Fruit fly (Drosophila melanogaster): ENCODE data around the gene MED24.

DNA sequence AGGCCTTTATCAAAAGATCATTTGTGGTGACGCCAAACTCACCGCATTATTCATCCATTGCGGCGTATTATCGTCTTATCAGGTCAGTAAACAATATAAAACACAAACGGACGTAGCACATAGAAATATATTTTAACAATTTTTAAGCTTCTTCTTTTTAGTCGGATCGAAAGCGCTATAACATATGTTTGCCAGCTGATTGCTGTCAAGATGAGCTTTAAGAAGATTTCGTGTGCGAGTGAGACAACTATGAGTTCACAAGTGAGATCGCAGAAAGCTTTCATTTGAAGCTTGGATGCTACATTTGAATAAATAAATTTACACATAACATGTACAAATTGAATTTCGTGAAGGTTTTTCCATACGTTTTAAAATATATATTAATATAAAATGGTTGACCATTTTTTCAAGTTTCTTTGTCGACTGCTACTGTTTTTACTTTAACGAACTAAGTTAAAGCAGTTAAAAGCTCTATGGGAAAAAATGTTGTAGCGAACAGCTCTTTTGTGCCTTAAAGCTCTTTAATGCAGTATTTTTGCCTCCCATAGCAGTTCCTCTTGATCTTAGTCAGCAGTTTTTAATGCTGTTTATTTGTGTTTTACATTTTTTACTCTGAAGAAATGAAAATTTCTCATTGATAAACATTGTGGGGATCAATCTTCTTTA lies 32.2 kb upstream of the MED24 start, which contains the start of gene CG42445:
- TF ChIP-seq psq (optimal IDR thresholded peaks at IDR 0.05) (no peak), h (optimal IDR thresholded peaks at IDR 0.05) (no peak), insv (optimal IDR thresholded peaks at IDR 0.05) (no peak), Myc (optimal IDR thresholded peaks at IDR 0.05) (no peak)
